Fruit fly (Drosophila melanogaster) whole organism, adult: Measurements from ENCODE around the gene CG13258.
A peak's percentile ranks its signal among the peaks of the same experiment; 100 is the strongest.

Experiments
- CG11617 ChIP-seq: fragments of 200-800 bp; sonication (Bioruptor generic); optimal IDR thresholded peaks from 2 replicates; lab custom pipeline; 2017; ENCODE audit warnings: mild to moderate bottlenecking, missing biosample characterization, missing genetic modification reagents, missing genetic modification characterization
- CG12768 ChIP-seq: fragments of 200-800 bp; sonication (Bioruptor generic); optimal IDR thresholded peaks from 2 replicates; lab custom pipeline; 2017; ENCODE audit warnings: missing biosample characterization, missing genetic modification characterization, mild to moderate bottlenecking, moderate library complexity, missing genetic modification reagents
- CG14711 ChIP-seq: fragments of 200-800 bp; sonication (Bioruptor generic); optimal IDR thresholded peaks from 2 replicates; lab custom pipeline; 2018; ENCODE audit warnings: missing biosample characterization, mild to moderate bottlenecking, missing genetic modification characterization, moderate library complexity
- CG1620 ChIP-seq: fragments of 200-800 bp; sonication (Bioruptor generic); optimal IDR thresholded peaks from 2 replicates; lab custom pipeline; 2016; ENCODE audit warnings: missing biosample characterization, missing genetic modification characterization
- CG33017 ChIP-seq: fragments of 200-800 bp; sonication (Bioruptor generic); optimal IDR thresholded peaks from 2 replicates; lab custom pipeline; 2018; ENCODE audit warnings: missing biosample characterization, mild to moderate bottlenecking, missing genetic modification characterization, moderate library complexity
- CG5204 ChIP-seq: fragments of 200-800 bp; sonication (Bioruptor generic); optimal IDR thresholded peaks from 2 replicates; lab custom pipeline; 2016; ENCODE audit warnings: missing biosample characterization, missing genetic modification characterization
- CG7045 ChIP-seq: fragments of 200-800 bp; sonication (Bioruptor generic); optimal IDR thresholded peaks from 2 replicates; lab custom pipeline; 2017; ENCODE audit warnings: missing biosample characterization, mild to moderate bottlenecking, missing genetic modification characterization
- CG7101 ChIP-seq: fragments of 200-800 bp; sonication (Bioruptor generic); optimal IDR thresholded peaks from 2 replicates; lab custom pipeline; 2018; ENCODE audit warnings: missing biosample characterization, mild to moderate bottlenecking, missing genetic modification characterization, moderate library complexity
- Clk ChIP-seq: fragments of 200-800 bp; sonication (Bioruptor generic); optimal IDR thresholded peaks from 2 replicates; lab custom pipeline; 2017; ENCODE audit warnings: missing biosample characterization, missing genetic modification characterization
- Crg-1 ChIP-seq: fragments of 200-800 bp; sonication (Bioruptor generic); optimal IDR thresholded peaks from 2 replicates; lab custom pipeline; 2016; ENCODE audit warnings: missing biosample characterization, missing genetic modification characterization
- Hr96 ChIP-seq: fragments of 200-800 bp; sonication (Bioruptor generic); optimal IDR thresholded peaks from 2 replicates; lab custom pipeline; 2016; ENCODE audit warnings: missing biosample characterization, missing genetic modification characterization
- Mnt ChIP-seq: fragments of 200-800 bp; sonication (Bioruptor generic); optimal IDR thresholded peaks from 2 replicates; lab custom pipeline; 2016; ENCODE audit warnings: missing biosample characterization, mild to moderate bottlenecking, missing genetic modification characterization
- bab1 ChIP-seq: fragments of 200-800 bp; sonication (Bioruptor generic); optimal IDR thresholded peaks from 3 replicates; lab custom pipeline; 2019; ENCODE audit warnings: missing biosample characterization, mild to moderate bottlenecking, missing genetic modification characterization, moderate library complexity
- cic ChIP-seq: fragments of 200-800 bp; sonication (Bioruptor generic); optimal IDR thresholded peaks from 2 replicates; lab custom pipeline; 2017; ENCODE audit warnings: missing biosample characterization, mild to moderate bottlenecking, missing genetic modification characterization, moderate library complexity
- cnc ChIP-seq, 2 experiments: fragments of >200 bp; optimal IDR thresholded peaks; 2 replicates each; lab custom pipeline; 2017
- kay ChIP-seq: fragments of 200-800 bp; sonication (Bioruptor generic); peaks from one replicate; lab custom pipeline; 2016; ENCODE audit warnings: missing biosample characterization, missing genetic modification characterization, borderline replicate concordance
- ovo ChIP-seq: fragments of 200-800 bp; sonication (Bioruptor generic); optimal IDR thresholded peaks from 2 replicates; lab custom pipeline; 2016; ENCODE audit warnings: missing biosample characterization, missing genetic modification characterization
- pad ChIP-seq: fragments of 200-800 bp; sonication (Bioruptor generic); optimal IDR thresholded peaks from 3 replicates; lab custom pipeline; 2017; ENCODE audit warnings: missing biosample characterization, missing genetic modification characterization, mild to moderate bottlenecking, moderate library complexity, missing genetic modification reagents
- tj ChIP-seq: fragments of 200-800 bp; sonication (Bioruptor generic); optimal IDR thresholded peaks from 3 replicates; lab custom pipeline; 2017; ENCODE audit warnings: missing biosample characterization, mild to moderate bottlenecking, missing genetic modification characterization, moderate library complexity
- toe ChIP-seq: fragments of 200-800 bp; sonication (Bioruptor generic); optimal IDR thresholded peaks from 2 replicates; lab custom pipeline; 2016; ENCODE audit warnings: missing biosample characterization, missing genetic modification characterization

Gene CG13258

dm6 chr2L:16268869-16269231 is 24.0 kb downstream of the CG13258 start:
- TF ChIP-seq CG7045 (no peak), kay (GFP tag; lab: Kevin White, UChicago) (peak; percentile 73)

- TF ChIP-seq CG12768 (peak; percentile 17), Mnt (GFP tag; lab: Kevin White, UChicago) (no peak), CG11617 (GFP tag; lab: Kevin White, UChicago) (no peak), cnc (optimal IDR thresholded peaks at IDR 0.05; lab: Kevin White, UChicago) (no peak), toe (GFP tag; lab: Kevin White, UChicago) (no peak), CG7101 (tag; lab: Kevin White, UChicago) (no peak), tj (GFP tag; lab: Kevin White, UChicago) (peak; percentile 23), CG1620 (GFP tag; lab: Kevin White, UChicago) (no peak), Crg-1 (GFP tag; lab: Kevin White, UChicago) (no peak), pad (peak; percentile 68), cic (GFP tag; lab: Kevin White, UChicago) (peak; percentile 81), Clk (GFP tag; lab: Kevin White, UChicago) (no peak), bab1 (GFP tag; lab: Kevin White, UChicago) (peak; percentile 43), CG5204 (GFP tag; lab: Kevin White, UChicago) (no peak), Hr96 (GFP tag; lab: Kevin White, UChicago) (no peak), CG33017 (tag; lab: Kevin White, UChicago) (peak; percentile 25), kay (GFP tag; lab: Kevin White, UChicago) (no peak)
Observed at dm6 chr2L:16268107-16268539, 24.7 kb downstream of the CG13258 start.

dm6 chr2L:16267159-16268065 is 25.4 kb downstream of the CG13258 start:
- TF ChIP-seq CG11617 (GFP tag; lab: Kevin White, UChicago): no peak
- TF ChIP-seq Crg-1 (GFP tag; lab: Kevin White, UChicago): no peak
- no peak for TF ChIP-seq Mnt (GFP tag; lab: Kevin White, UChicago)
- no peak for TF ChIP-seq CG7045
- TF ChIP-seq bab1 (GFP tag; lab: Kevin White, UChicago): no peak

dm6 chr2L:16263723-16264122 is 29.1 kb downstream of the CG13258 start:
- TF ChIP-seq Crg-1 (GFP tag; lab: Kevin White, UChicago) (no peak), Mnt (GFP tag; lab: Kevin White, UChicago) (no peak), ovo (no peak), CG5204 (GFP tag; lab: Kevin White, UChicago) (no peak), tj (GFP tag; lab: Kevin White, UChicago) (no peak), CG12768 (no peak), CG1620 (GFP tag; lab: Kevin White, UChicago) (no peak), Clk (GFP tag; lab: Kevin White, UChicago) (no peak), bab1 (GFP tag; lab: Kevin White, UChicago) (no peak)

dm6 chr2L:16261576-16262217 is 31.1 kb downstream of the CG13258 start, which contains the start of the genes twe and CG4935:
Gene twe, minus strand, starts transcription at chr2L:16261877.
Gene CG4935, plus strand, starts transcription at chr2L:16262141.
- peak; percentile 32 for TF ChIP-seq bab1 (GFP tag; lab: Kevin White, UChicago)
- TF ChIP-seq cnc (optimal IDR thresholded peaks at IDR 0.05; lab: Kevin White, UChicago): no peak

dm6 chr2L:16257227-16258071 is 35.4 kb downstream of the CG13258 start, which contains the start of the genes PRL-1 and EndoGI:
Gene PRL-1, minus strand, starts transcription at chr2L:16257606.
Gene EndoGI, plus strand, starts transcription at chr2L:16257688.
- TF ChIP-seq kay (GFP tag; lab: Kevin White, UChicago): peak; percentile 99
- peak; percentile 56 for TF ChIP-seq CG12768
- TF ChIP-seq CG14711 (tag; lab: Kevin White, UChicago): peak; percentile 92
- no peak for TF ChIP-seq Crg-1 (GFP tag; lab: Kevin White, UChicago)
- peak; percentile 69 for TF ChIP-seq ovo
- TF ChIP-seq toe (GFP tag; lab: Kevin White, UChicago): no peak
- TF ChIP-seq CG7101 (tag; lab: Kevin White, UChicago): peak; percentile 94
- peak; percentile 94 for TF ChIP-seq CG33017 (tag; lab: Kevin White, UChicago)
- TF ChIP-seq Hr96 (GFP tag; lab: Kevin White, UChicago): no peak
- TF ChIP-seq CG1620 (GFP tag; lab: Kevin White, UChicago): peak; percentile 20
- TF ChIP-seq CG5204 (GFP tag; lab: Kevin White, UChicago): no peak
- TF ChIP-seq pad: peak; percentile 66
- no peak for TF ChIP-seq cnc (optimal IDR thresholded peaks at IDR 0.05; lab: Kevin White, UChicago)
- TF ChIP-seq cic (GFP tag; lab: Kevin White, UChicago): peak; percentile 51
- TF ChIP-seq CG7045: peak; percentile 84
- TF ChIP-seq bab1 (GFP tag; lab: Kevin White, UChicago): peak; percentile 96
- peak; percentile 65 for TF ChIP-seq Clk (GFP tag; lab: Kevin White, UChicago)
- peak; percentile 65 for TF ChIP-seq tj (GFP tag; lab: Kevin White, UChicago)
- peak; percentile 40 for TF ChIP-seq Mnt (GFP tag; lab: Kevin White, UChicago)
- TF ChIP-seq CG11617 (GFP tag; lab: Kevin White, UChicago): peak; percentile 95
